Fruit fly (Drosophila melanogaster): ENCODE results near the gene CG1354.

DNA sequence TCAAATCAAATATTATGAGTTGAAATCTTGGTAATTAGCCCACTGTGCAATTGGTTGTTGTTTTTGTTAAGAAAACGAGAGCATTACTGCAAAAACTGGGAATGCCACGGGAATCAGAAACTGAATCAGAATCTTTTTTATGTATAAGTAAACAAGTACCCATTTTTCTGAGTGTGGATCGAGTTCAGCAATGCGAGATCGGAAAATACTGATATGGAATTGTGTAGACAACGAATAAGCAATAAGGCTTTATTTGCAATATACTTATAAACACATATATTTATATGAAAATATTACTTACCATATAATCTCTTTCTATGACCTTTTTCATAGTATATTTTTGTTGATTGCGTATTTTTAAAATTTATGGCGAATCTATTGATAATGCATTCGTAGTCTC lies 9.4 kb downstream of the CG1354 start:
- TF ChIP-seq CTCF (optimal IDR thresholded peaks at IDR 0.05), result no peak
- TF ChIP-seq CG8478 (optimal IDR thresholded peaks at IDR 0.05), result no peak
